Fruit fly (Drosophila melanogaster): ENCODE results near the gene HERC2.

- TF ChIP-seq h (optimal IDR thresholded peaks at IDR 0.05) (no peak), Sin3A (optimal IDR thresholded peaks at IDR 0.05) (no peak)
These were observed 35.4 kb downstream of the HERC2 start, which contains the start of the genes CG11710 and mal for dm6 chrX:20429482-20430204.
